Worm (Caenorhabditis elegans) whole organism, L4 larva: ENCODE measurements around the gene zig-12.

Source experiments
- F10B5.3 ChIP-seq: sonication (generic microtip); optimal IDR thresholded peaks from 2 replicates; lab custom pipeline; 2016; ENCODE audit warnings: mild to moderate bottlenecking, missing genetic modification characterization, missing compliant biosample characterization
- F26F4.8 ChIP-seq: fragments of 200-800 bp; sonication (Bioruptor generic); conservative IDR thresholded peaks from 2 replicates; pipeline ENCODE4 v1.3.6; 2022; ENCODE audit warnings: missing genetic modification characterization, missing compliant biosample characterization
- F37D6.2 ChIP-seq: sonication (generic microtip); optimal IDR thresholded peaks from 2 replicates; lab custom pipeline; 2016; ENCODE audit warnings: mild to moderate bottlenecking, missing genetic modification characterization, missing compliant biosample characterization
- R02D3.7 ChIP-seq: fragments of 150-350 bp; sonication (generic microtip); optimal IDR thresholded peaks from 3 replicates; lab custom pipeline; 2014; ENCODE audit warnings: missing biosample characterization, missing genetic modification characterization
- T20F7.1 ChIP-seq: fragments of 200-800 bp; sonication (Bioruptor generic); optimal IDR thresholded peaks from 2 replicates; lab custom pipeline; 2018; ENCODE audit warnings: mild to moderate bottlenecking, missing genetic modification characterization, missing compliant biosample characterization
- T26A8.4 ChIP-seq: fragments of 200-800 bp; sonication (Bioruptor generic); IDR thresholded peaks from 2 replicates; pipeline ENCODE4 v1.3.6; 2022; ENCODE audit warnings: missing genetic modification characterization, missing compliant biosample characterization
- Y48G9A.11 ChIP-seq: fragments of 200-800 bp; sonication (Bioruptor generic); IDR thresholded peaks from 2 replicates; pipeline ENCODE4 v1.3.6; 2022; ENCODE audit warnings: missing genetic modification reagents, missing genetic modification characterization, missing compliant biosample characterization
- Y5F2A.4 ChIP-seq: fragments of 200-800 bp; sonication (Bioruptor generic); optimal IDR thresholded peaks from 2 replicates; lab custom pipeline; 2018; ENCODE audit warnings: mild to moderate bottlenecking, missing genetic modification characterization, missing compliant biosample characterization
- ZK546.5 ChIP-seq, 2 experiments: sonication (generic microtip); optimal IDR thresholded peaks; 2 replicates each; lab custom pipeline; 2017; ENCODE audit warnings: missing biosample characterization in 2 of 2, missing genetic modification characterization in 2 of 2
- arid-1 ChIP-seq: fragments of 200-800 bp; sonication (Bioruptor generic); conservative IDR thresholded peaks from 2 replicates; pipeline ENCODE4 v1.3.6; 2022; ENCODE audit warnings: missing genetic modification reagents, missing genetic modification characterization, missing compliant biosample characterization
- ceh-28 ChIP-seq: fragments of 150-350 bp; optimal IDR thresholded peaks from 2 replicates; lab custom pipeline; 2014; ENCODE audit warnings: missing biosample characterization, missing genetic modification reagents, missing genetic modification characterization
- ceh-32 ChIP-seq: sonication (generic microtip); optimal IDR thresholded peaks from 2 replicates; lab custom pipeline; 2016; ENCODE audit warnings: mild to moderate bottlenecking, missing genetic modification characterization, missing compliant biosample characterization; ENCODE audit not compliant: poor library complexity
- ces-1 ChIP-seq: fragments of 150-350 bp; sonication (generic microtip); optimal IDR thresholded peaks from 4 replicates; lab custom pipeline; 2014; ENCODE audit warnings: missing biosample characterization, missing genetic modification reagents, missing genetic modification characterization
- cey-2 ChIP-seq: sonication (generic microtip); optimal IDR thresholded peaks from 3 replicates; lab custom pipeline; 2017; ENCODE audit warnings: missing genetic modification characterization, mild to moderate bottlenecking, missing compliant biosample characterization, antibody characterized with exemption, borderline replicate concordance; ENCODE audit not compliant: insufficient read depth
- ctbp-1 ChIP-seq: fragments of 200-800 bp; sonication (Bioruptor generic); IDR thresholded peaks from 2 replicates; pipeline ENCODE4 v1.3.6; 2022; ENCODE audit warnings: missing genetic modification reagents, missing genetic modification characterization, missing compliant biosample characterization
- daf-12 ChIP-seq: fragments of 150-350 bp; optimal IDR thresholded peaks from 2 replicates; lab custom pipeline; 2014; ENCODE audit warnings: missing biosample characterization, missing genetic modification reagents, missing genetic modification characterization
- daf-8 ChIP-seq: fragments of 200-800 bp; sonication (Bioruptor generic); IDR thresholded peaks from 2 replicates; pipeline ENCODE4 v1.3.6; 2022; ENCODE audit warnings: missing genetic modification characterization, missing compliant biosample characterization
- duxl-1 ChIP-seq: sonication (generic microtip); optimal IDR thresholded peaks from 2 replicates; lab custom pipeline; 2016; ENCODE audit warnings: mild to moderate bottlenecking, missing genetic modification characterization, moderate library complexity, missing compliant biosample characterization; ENCODE audit not compliant: poor library complexity
- egl-43 ChIP-seq: fragments of 200-800 bp; sonication (Bioruptor generic); IDR thresholded peaks from 2 replicates; pipeline ENCODE4 v1.3.6; 2022; ENCODE audit warnings: missing genetic modification reagents, missing genetic modification characterization, missing compliant biosample characterization
- fkh-10 ChIP-seq: fragments of 150-350 bp; optimal IDR thresholded peaks from 2 replicates; lab custom pipeline; 2014; ENCODE audit warnings: missing biosample characterization, missing genetic modification reagents, missing genetic modification characterization
- gei-8 ChIP-seq: fragments of 200-800 bp; sonication (Bioruptor generic); optimal IDR thresholded peaks from 2 replicates; lab custom pipeline; 2018; ENCODE audit warnings: mild to moderate bottlenecking, missing genetic modification characterization, missing compliant biosample characterization
- hif-1 ChIP-seq, 2 experiments: sonication (generic microtip); optimal IDR thresholded peaks; 2 replicates each; lab custom pipeline; 2016 to 2017; ENCODE audit warnings: missing compliant biosample characterization in 2 of 2, missing genetic modification characterization in 2 of 2, missing genetic modification reagents in 2 of 2, missing genotype in 2 of 2, mild to moderate bottlenecking in 1 of 2
- hlh-30 ChIP-seq: sonication (generic microtip); optimal IDR thresholded peaks from 2 replicates; lab custom pipeline; 2017; ENCODE audit warnings: antibody characterized with exemption, mild to moderate bottlenecking, missing genetic modification characterization, missing compliant biosample characterization; ENCODE audit not compliant: insufficient read depth
- jun-1 ChIP-seq: fragments of 150-350 bp; optimal IDR thresholded peaks from 2 replicates; lab custom pipeline; 2014; ENCODE audit warnings: missing biosample characterization, missing genetic modification reagents, missing genetic modification characterization
- lin-1 ChIP-seq: fragments of 200-800 bp; sonication (Bioruptor generic); IDR thresholded peaks from 2 replicates; pipeline ENCODE4 v1.3.6; 2022; ENCODE audit warnings: missing genetic modification reagents, missing genetic modification characterization, missing compliant biosample characterization
- lin-13 ChIP-seq: fragments of 150-350 bp; optimal IDR thresholded peaks from 2 replicates; lab custom pipeline; 2014; ENCODE audit warnings: missing biosample characterization, missing genetic modification reagents, missing genetic modification characterization
- lin-15B ChIP-seq: fragments of 150-350 bp; sonication (generic microtip); optimal IDR thresholded peaks from 3 replicates; lab custom pipeline; 2014; ENCODE audit warnings: missing biosample characterization, missing genetic modification characterization
- lin-39 ChIP-seq: fragments of 150-350 bp; optimal IDR thresholded peaks from 2 replicates; lab custom pipeline; 2014; ENCODE audit warnings: missing biosample characterization, missing genetic modification reagents, missing genetic modification characterization
- madf-5 ChIP-seq, 2 experiments: fragments of 200-800 bp; sonication (Bioruptor generic); IDR thresholded peaks; 2 replicates each; pipeline ENCODE4 v1.3.6; 2022; ENCODE audit warnings: missing compliant biosample characterization in 2 of 2, missing genetic modification characterization in 2 of 2
- mdt-29 ChIP-seq: fragments of 200-800 bp; sonication (Bioruptor generic); IDR thresholded peaks from 2 replicates; pipeline ENCODE4 v1.3.6; 2022; ENCODE audit warnings: missing genetic modification reagents, missing genetic modification characterization, missing compliant biosample characterization
- mep-1 ChIP-seq: fragments of 150-350 bp; sonication (generic microtip); optimal IDR thresholded peaks from 3 replicates; lab custom pipeline; 2014; ENCODE audit warnings: missing biosample characterization, missing genetic modification characterization
- mes-2 ChIP-seq: sonication (generic microtip); optimal IDR thresholded peaks from 2 replicates; lab custom pipeline; 2016; ENCODE audit warnings: missing genotype, mild to moderate bottlenecking, missing genetic modification characterization, missing compliant biosample characterization; ENCODE audit not compliant: poor library complexity, severe bottlenecking
- mxl-3 ChIP-seq: fragments of 200-800 bp; sonication (Bioruptor generic); optimal IDR thresholded peaks from 2 replicates; lab custom pipeline; 2018; ENCODE audit warnings: mild to moderate bottlenecking, missing genetic modification characterization, missing compliant biosample characterization
- nhr-111 ChIP-seq: fragments of 200-800 bp; sonication (Bioruptor generic); optimal IDR thresholded peaks from 2 replicates; lab custom pipeline; 2018; ENCODE audit warnings: mild to moderate bottlenecking, missing genetic modification characterization, missing compliant biosample characterization
- nhr-237 ChIP-seq: sonication (generic microtip); optimal IDR thresholded peaks from 2 replicates; lab custom pipeline; 2017; ENCODE audit warnings: missing biosample characterization, missing genetic modification characterization
- nhr-76 ChIP-seq: fragments of 150-350 bp; optimal IDR thresholded peaks from 2 replicates; lab custom pipeline; 2014; ENCODE audit warnings: missing biosample characterization, missing genetic modification characterization
- pha-4 ChIP-seq, 2 experiments: fragments of 150-350 bp in 1 of 2; fragments of 200-800 bp in 1 of 2; sonication (Bioruptor generic) in 1 of 2; IDR thresholded peaks in 1 of 2; optimal IDR thresholded peaks in 1 of 2; 2 replicates each; pipeline versions ENCODE4 v1.3.6 to Lab custom; 2014 to 2022; ENCODE audit warnings: missing genetic modification characterization in 2 of 2, missing genetic modification reagents in 2 of 2, missing biosample characterization in 1 of 2, missing compliant biosample characterization in 1 of 2
- php-3 ChIP-seq: fragments of 200-800 bp; sonication (Bioruptor generic); IDR thresholded peaks from 2 replicates; pipeline ENCODE4 v1.3.6; 2022; ENCODE audit warnings: missing genetic modification reagents, missing genetic modification characterization, missing compliant biosample characterization
- pqm-1 ChIP-seq: sonication (generic microtip); optimal IDR thresholded peaks from 2 replicates; lab custom pipeline; 2017; ENCODE audit warnings: missing biosample characterization, missing genetic modification characterization
- rbr-2 ChIP-seq: sonication (generic microtip); optimal IDR thresholded peaks from 2 replicates; lab custom pipeline; 2016; ENCODE audit warnings: missing genotype, missing genetic modification characterization, missing compliant biosample characterization
- spr-1 ChIP-seq: sonication (generic microtip); optimal IDR thresholded peaks from 2 replicates; lab custom pipeline; 2016; ENCODE audit warnings: mild to moderate bottlenecking, missing genetic modification characterization, missing compliant biosample characterization
- spr-3 ChIP-seq: fragments of 200-800 bp; sonication (Bioruptor generic); optimal IDR thresholded peaks from 2 replicates; lab custom pipeline; 2018; ENCODE audit warnings: mild to moderate bottlenecking, missing genetic modification characterization, missing compliant biosample characterization
- unc-130 ChIP-seq: sonication (generic microtip); optimal IDR thresholded peaks from 2 replicates; lab custom pipeline; 2016; ENCODE audit warnings: missing genetic modification reagents, missing genetic modification characterization, missing compliant biosample characterization
- unc-62 ChIP-seq, 3 experiments: fragments of 150-350 bp in 1 of 3; sonication (generic microtip); optimal IDR thresholded peaks in 2 of 3; peaks in 1 of 3; 1 replicate in 1 of 3; 2 replicates in 2 of 3; lab custom pipeline; 2014 to 2017; ENCODE audit warnings: missing biosample characterization in 3 of 3, missing genetic modification characterization in 3 of 3, missing genetic modification reagents in 3 of 3, missing genotype in 1 of 3
- vab-7 ChIP-seq: fragments of 200-800 bp; sonication (Bioruptor generic); IDR thresholded peaks from 2 replicates; pipeline ENCODE4 v1.3.6; 2022; ENCODE audit warnings: missing genetic modification reagents, missing genetic modification characterization, missing compliant biosample characterization
- zag-1 ChIP-seq: fragments of 150-350 bp; optimal IDR thresholded peaks from 2 replicates; lab custom pipeline; 2014; ENCODE audit warnings: missing biosample characterization, missing genetic modification characterization
- zfp-3 ChIP-seq: fragments of 200-800 bp; sonication (Bioruptor generic); conservative IDR thresholded peaks from 2 replicates; pipeline ENCODE4 v1.3.6; 2022; ENCODE audit warnings: missing genetic modification reagents, missing genetic modification characterization, missing compliant biosample characterization
- zip-11 ChIP-seq: fragments of 200-800 bp; sonication (Bioruptor generic); IDR thresholded peaks from 2 replicates; pipeline ENCODE4 v1.3.6; 2022; ENCODE audit warnings: missing genetic modification characterization, missing compliant biosample characterization
- ztf-11 ChIP-seq: fragments of 150-350 bp; optimal IDR thresholded peaks from 2 replicates; lab custom pipeline; 2014; ENCODE audit warnings: missing biosample characterization, missing genetic modification characterization

The zig-12 gene

ce11 chrX:8810908-8811307, 47.2 kb downstream of the zig-12 start, which contains the start of gene R04E5.9 (continued):
- peak; percentile 46 for TF ChIP-seq duxl-1 (tag; lab: Kevin White, UChicago)
- no peak for TF ChIP-seq madf-5 (GFP tag; IDR thresholded peaks at IDR 0.05; lab: Robert Waterston, UW)
- TF ChIP-seq mes-2 (tag; lab: Kevin White, UChicago) = peak; percentile 78
- TF ChIP-seq F26F4.8 (GFP tag; lab: Robert Waterston, UW) = no peak
- TF ChIP-seq ceh-28 = peak; percentile 77
- TF ChIP-seq pha-4 (GFP tag; IDR thresholded peaks at IDR 0.05; lab: Robert Waterston, UW) = peak; percentile 58; the same call in 1 of the 2 replicates
- peak; percentile 33 for TF ChIP-seq pha-4 (tag; optimal IDR thresholded peaks at IDR 0.05; lab: Kevin White, UChicago)
- TF ChIP-seq rbr-2 = peak; percentile 94
- TF ChIP-seq nhr-237 (tag; lab: Kevin White, UChicago) = no peak
- no peak for TF ChIP-seq zip-11 (GFP tag; lab: Robert Waterston, UW)
- TF ChIP-seq lin-1 (GFP tag; lab: Robert Waterston, UW) = peak; percentile 65; the same call in 1 of the 2 replicates
- TF ChIP-seq jun-1 = peak; percentile 52
- TF ChIP-seq pqm-1 (tag; lab: Kevin White, UChicago) = peak; percentile 42
- no peak for TF ChIP-seq zag-1 (tag; lab: Kevin White, UChicago)
- TF ChIP-seq unc-130 (GFP tag; lab: Kevin White, UChicago) = no peak
- no peak for TF ChIP-seq F10B5.3 (tag; lab: Kevin White, UChicago)
- TF ChIP-seq ces-1 (GFP tag; lab: Kevin White, UChicago) = no peak
- no peak for TF ChIP-seq spr-3 (GFP tag; lab: Kevin White, UChicago)
- peak; percentile 23 for TF ChIP-seq spr-1 (tag; lab: Kevin White, UChicago)
- no peak for TF ChIP-seq lin-15B (tag; lab: Kevin White, UChicago)
- TF ChIP-seq daf-12 (tag; lab: Kevin White, UChicago) = no peak
- peak; percentile 90 for TF ChIP-seq fkh-10
- TF ChIP-seq T20F7.1 = peak; percentile 72
- TF ChIP-seq mep-1 (tag; lab: Kevin White, UChicago) = peak; percentile 94
- TF ChIP-seq vab-7 = peak; percentile 52; the same call in 1 of the 2 replicates
- TF ChIP-seq egl-43 (GFP tag; lab: Robert Waterston, UW) = peak; percentile 85
- peak; percentile 98 for TF ChIP-seq hlh-30
- no peak for TF ChIP-seq Y5F2A.4 (GFP tag; lab: Kevin White, UChicago)
- TF ChIP-seq ceh-32 (tag; lab: Kevin White, UChicago) = no peak
- TF ChIP-seq mxl-3 (GFP tag; lab: Kevin White, UChicago) = peak; percentile 98
- peak; percentile 74; the same call in 1 of the 2 replicates for TF ChIP-seq php-3 (GFP tag; lab: Robert Waterston, UW)
- TF ChIP-seq ctbp-1 (GFP tag; lab: Robert Waterston, UW) = peak; percentile 80
- TF ChIP-seq ZK546.5 (tag; optimal IDR thresholded peaks at IDR 0.05; lab: Kevin White, UChicago) = peak in 1 of 2 experiments; percentile 7
- no peak for TF ChIP-seq nhr-76 (tag; lab: Kevin White, UChicago)
- peak in 1 of 2 experiments; percentile 99 for TF ChIP-seq unc-62 (GFP tag; optimal IDR thresholded peaks at IDR 0.05 in 1 of 2; lab: Kevin White, UChicago)
- no peak for TF ChIP-seq unc-62 (tag; optimal IDR thresholded peaks at IDR 0.05; lab: Kevin White, UChicago)
- no peak for TF ChIP-seq lin-39 (tag; lab: Kevin White, UChicago)
- no peak for TF ChIP-seq nhr-111 (GFP tag; lab: Kevin White, UChicago)
- TF ChIP-seq T26A8.4 (GFP tag; lab: Robert Waterston, UW) = peak; percentile 78
- no peak for TF ChIP-seq daf-8 (GFP tag; lab: Robert Waterston, UW)
- peak; percentile 31 for TF ChIP-seq gei-8 (GFP tag; lab: Kevin White, UChicago)
- TF ChIP-seq hif-1 (tag; optimal IDR thresholded peaks at IDR 0.05; lab: Kevin White, UChicago) = peak; percentile 24 to 89
- no peak for TF ChIP-seq mdt-29 (GFP tag; lab: Robert Waterston, UW)
- no peak for TF ChIP-seq ztf-11
- TF ChIP-seq arid-1 = peak; percentile 74
- peak; percentile 74 for TF ChIP-seq lin-13 (GFP tag; lab: Kevin White, UChicago)
- no peak for TF ChIP-seq cey-2 (tag; lab: Kevin White, UChicago)
- peak; percentile 84 for TF ChIP-seq F37D6.2 (tag; lab: Kevin White, UChicago)
- no peak for TF ChIP-seq zfp-3 (GFP tag; lab: Robert Waterston, UW)
- TF ChIP-seq R02D3.7 (tag; lab: Kevin White, UChicago) = no peak
- TF ChIP-seq Y48G9A.11 = no peak
